Worm (Caenorhabditis elegans) whole organism, L3 larva: ENCODE data around the gene srx-84.

Source experiments
- elt-2 ChIP-seq: sonication (generic microtip); optimal IDR thresholded peaks from 2 replicates; lab custom pipeline; 2016; ENCODE audit warnings: missing genetic modification reagents, mild to moderate bottlenecking, missing genetic modification characterization, missing compliant biosample characterization
- fkh-2 ChIP-seq: fragments of 150-350 bp; optimal IDR thresholded peaks from 2 replicates; lab custom pipeline; 2014; ENCODE audit warnings: missing biosample characterization, missing genetic modification reagents, missing genetic modification characterization
- nhr-67 ChIP-seq: fragments of 150-350 bp; optimal IDR thresholded peaks from 2 replicates; lab custom pipeline; 2014; ENCODE audit warnings: missing biosample characterization, missing genetic modification characterization
- ztf-4 ChIP-seq: fragments of 150-350 bp; optimal IDR thresholded peaks from 2 replicates; lab custom pipeline; 2014; ENCODE audit warnings: missing biosample characterization, missing genetic modification characterization

Gene srx-84

ce11 chrV:11649254-11649653, 50.3 kb downstream of the srx-84 start:
- TF ChIP-seq nhr-67 (tag; lab: Kevin White, UChicago), result no peak
- no peak for TF ChIP-seq fkh-2 (tag; lab: Kevin White, UChicago)
- TF ChIP-seq ztf-4 (tag; lab: Kevin White, UChicago), result no peak
- peak; percentile 73 for TF ChIP-seq elt-2 (tag; lab: Kevin White, UChicago)
